Worm (Caenorhabditis elegans): ENCODE data around the gene wdr-46.

wdr-46 gene

ce11 chrIV:12404137-12404536 is 32.1 kb downstream of the wdr-46 start, which contains the start of gene gex-3 (continued):
- TF ChIP-seq set-16 (GFP tag; IDR thresholded peaks at IDR 0.05) (no peak), dmd-6 (GFP tag; IDR thresholded peaks at IDR 0.05) (peak; percentile 30; the same call in 1 of the 2 replicates), nhr-77 (tag; optimal IDR thresholded peaks at IDR 0.05) (peak; percentile 59), mxl-2 (GFP tag; conservative IDR thresholded peaks at IDR 0.05) (no peak), hmg-1.1 (GFP tag; IDR thresholded peaks at IDR 0.05) (peak; percentile 65), ceh-28 (tag; optimal IDR thresholded peaks at IDR 0.05) (no peak), nhr-42 (GFP tag; IDR thresholded peaks at IDR 0.05) (no peak), arid-1 (GFP tag; conservative IDR thresholded peaks at IDR 0.05) (no peak), aly-2 (tag; optimal IDR thresholded peaks at IDR 0.05) (no peak), rbr-2 (tag; optimal IDR thresholded peaks at IDR 0.05) (peak; percentile 54), ceh-44 (GFP tag; IDR thresholded peaks at IDR 0.05) (no peak), hlh-30 (tag; optimal IDR thresholded peaks at IDR 0.05; ENCODE audit: insufficient read depth) (peak; percentile 82), lir-3 (tag; optimal IDR thresholded peaks at IDR 0.05) (no peak), Y48G9A.11 (GFP tag; IDR thresholded peaks at IDR 0.05) (no peak), ama-1 (optimal IDR thresholded peaks at IDR 0.05) (no peak), daf-19 (GFP tag; conservative IDR thresholded peaks at IDR 0.05) (0 out of 2 replicates have a peak, but pooled peaks have one; percentile 32), lin-15B (tag; optimal IDR thresholded peaks at IDR 0.05) (peak; percentile 61), php-3 (GFP tag; IDR thresholded peaks at IDR 0.05) (no peak), nhr-111 (GFP tag; optimal IDR thresholded peaks at IDR 0.05) (no peak), nhr-76 (tag; optimal IDR thresholded peaks at IDR 0.05) (no peak), pha-4 (GFP tag; IDR thresholded peaks at IDR 0.05) (no peak), pha-4 (tag; optimal IDR thresholded peaks at IDR 0.05) (peak; percentile 69), tra-1 (GFP tag; IDR thresholded peaks at IDR 0.05) (no peak), daf-16 (GFP tag; optimal IDR thresholded peaks at IDR 0.05) (no peak), daf-16 (tag; optimal IDR thresholded peaks at IDR 0.05) (peak; percentile 51), skn-1 (tag; optimal IDR thresholded peaks at IDR 0.05) (no peak), mdt-29 (GFP tag; IDR thresholded peaks at IDR 0.05) (no peak), egl-43 (GFP tag; IDR thresholded peaks at IDR 0.05) (no peak), pqm-1 (tag; optimal IDR thresholded peaks at IDR 0.05) (no peak), ztf-11 (tag; optimal IDR thresholded peaks at IDR 0.05) (no peak), lin-13 (GFP tag; optimal IDR thresholded peaks at IDR 0.05) (peak; percentile 87), nhr-25 (tag; optimal IDR thresholded peaks at IDR 0.05; ENCODE audit: borderline replicate concordance, insufficient read depth) (peak; percentile 25), Y75B8A.6 (GFP tag; IDR thresholded peaks at IDR 0.05) (no peak), zfp-2 (tag; optimal IDR thresholded peaks at IDR 0.05) (no peak), mep-1 (tag; optimal IDR thresholded peaks at IDR 0.05) (peak; percentile 81), ceh-82 (tag; optimal IDR thresholded peaks at IDR 0.05) (no peak), zip-2 (tag; optimal IDR thresholded peaks at IDR 0.05) (no peak), unc-62 (GFP tag; optimal IDR thresholded peaks at IDR 0.05 in 1 of 2) (peak in 1 of 2 experiments; percentile 78), unc-62 (tag; optimal IDR thresholded peaks at IDR 0.05) (no peak), jun-1 (tag; optimal IDR thresholded peaks at IDR 0.05) (no peak), aha-1 (tag) (peak; percentile 98), D1046.2 (GFP tag; IDR thresholded peaks at IDR 0.05) (no peak), sdz-12 (GFP tag; optimal IDR thresholded peaks at IDR 0.05) (no peak), dve-1 (tag; optimal IDR thresholded peaks at IDR 0.05; ENCODE audit: insufficient read depth) (peak; percentile 65), nhr-237 (tag; optimal IDR thresholded peaks at IDR 0.05) (no peak), ces-1 (GFP tag; optimal IDR thresholded peaks at IDR 0.05) (peak; percentile 92), F44E2.7 (GFP tag; IDR thresholded peaks at IDR 0.05) (no peak), dmd-9 (GFP tag; IDR thresholded peaks at IDR 0.05) (no peak), nhr-11 (tag; optimal IDR thresholded peaks at IDR 0.05) (peak; percentile 2), lim-7 (GFP tag; IDR thresholded peaks at IDR 0.05) (no peak)
